Worm (Caenorhabditis elegans) whole organism, L2 larva: Measurements from ENCODE around the gene elt-7.

Experiments
- C34F6.9 ChIP-seq: fragments of 150-350 bp; optimal IDR thresholded peaks from 2 replicates; lab custom pipeline; 2014; ENCODE audit warnings: missing biosample characterization, missing genetic modification characterization
- aly-2 ChIP-seq: fragments of 150-350 bp; optimal IDR thresholded peaks from 2 replicates; lab custom pipeline; 2014; ENCODE audit warnings: missing biosample characterization, missing genetic modification characterization
- egl-27 ChIP-seq: sonication (generic microtip); optimal IDR thresholded peaks from 3 replicates; lab custom pipeline; 2017; ENCODE audit warnings: missing biosample characterization, missing genetic modification reagents, missing genetic modification characterization
- elt-1 ChIP-seq: fragments of 150-350 bp; optimal IDR thresholded peaks from 2 replicates; lab custom pipeline; 2014; ENCODE audit warnings: missing biosample characterization, missing genetic modification characterization
- elt-3 ChIP-seq: sonication (generic microtip); optimal IDR thresholded peaks from 2 replicates; lab custom pipeline; 2017; ENCODE audit warnings: missing biosample characterization, missing genetic modification characterization
- mdl-1 ChIP-seq, 2 experiments: fragments of 150-350 bp in 1 of 2; sonication (generic microtip) in 1 of 2; optimal IDR thresholded peaks; 2 replicates each; lab custom pipeline; 2017; ENCODE audit warnings: missing biosample characterization in 2 of 2, missing genetic modification characterization in 2 of 2
- nhr-10 ChIP-seq: sonication (generic microtip); optimal IDR thresholded peaks from 2 replicates; lab custom pipeline; 2017; ENCODE audit warnings: missing biosample characterization, missing genetic modification characterization
- nhr-23 ChIP-seq: fragments of 150-350 bp; optimal IDR thresholded peaks from 2 replicates; lab custom pipeline; 2014; ENCODE audit warnings: missing biosample characterization, missing genetic modification reagents, missing genetic modification characterization
- nhr-237 ChIP-seq: fragments of 150-350 bp; optimal IDR thresholded peaks from 2 replicates; lab custom pipeline; 2014; ENCODE audit warnings: missing biosample characterization, missing genetic modification characterization
- nhr-25 ChIP-seq: fragments of 150-350 bp; sonication (generic microtip); optimal IDR thresholded peaks from 3 replicates; lab custom pipeline; 2014; ENCODE audit warnings: missing biosample characterization, missing genetic modification characterization
- unc-39 ChIP-seq: fragments of 150-350 bp; optimal IDR thresholded peaks from 2 replicates; lab custom pipeline; 2014; ENCODE audit warnings: missing biosample characterization, missing genetic modification characterization
- unc-62 ChIP-seq: fragments of 150-350 bp; optimal IDR thresholded peaks from 2 replicates; lab custom pipeline; 2014; ENCODE audit warnings: missing biosample characterization, missing genetic modification reagents, missing genetic modification characterization
- ztf-11 ChIP-seq: sonication (generic microtip); optimal IDR thresholded peaks from 2 replicates; lab custom pipeline; 2017; ENCODE audit warnings: missing biosample characterization, missing genetic modification characterization

ce11 chrV:4810653-4811052 is 40.2 kb downstream of the elt-7 start:
- TF ChIP-seq nhr-10 (no peak), unc-39 (tag; lab: Kevin White, UChicago) (no peak), nhr-237 (tag; lab: Kevin White, UChicago) (no peak), aly-2 (tag; lab: Kevin White, UChicago) (no peak), elt-3 (tag; lab: Kevin White, UChicago) (no peak), nhr-23 (no peak), elt-1 (tag; lab: Kevin White, UChicago) (no peak), ztf-11 (no peak), mdl-1 (tag; optimal IDR thresholded peaks at IDR 0.05; lab: Kevin White, UChicago) (no peak), nhr-25 (tag; lab: Kevin White, UChicago) (no peak), unc-62 (GFP tag; lab: Kevin White, UChicago) (no peak), C34F6.9 (tag; lab: Kevin White, UChicago) (peak; percentile 76), egl-27 (no peak)
